Worm (Caenorhabditis elegans) whole organism, L3 larva: ENCODE data around the gene acl-9.

Experiments used
- R02D3.7 ChIP-seq: fragments of 150-350 bp; optimal IDR thresholded peaks from 2 replicates; lab custom pipeline; 2014; ENCODE audit warnings: missing biosample characterization, missing genetic modification characterization
- aly-2 ChIP-seq: fragments of 150-350 bp; optimal IDR thresholded peaks from 2 replicates; lab custom pipeline; 2014; ENCODE audit warnings: missing biosample characterization, missing genetic modification characterization
- ama-1 ChIP-seq: fragments of 150-350 bp; optimal IDR thresholded peaks from 2 replicates; lab custom pipeline; 2018
- ceh-16 ChIP-seq: sonication (generic microtip); optimal IDR thresholded peaks from 2 replicates; lab custom pipeline; 2017; ENCODE audit warnings: missing biosample characterization, missing genetic modification characterization
- ceh-28 ChIP-seq: fragments of 150-350 bp; optimal IDR thresholded peaks from 2 replicates; lab custom pipeline; 2014; ENCODE audit warnings: missing biosample characterization, missing genetic modification reagents, missing genetic modification characterization
- ceh-82 ChIP-seq: fragments of 150-350 bp; optimal IDR thresholded peaks from 2 replicates; lab custom pipeline; 2014; ENCODE audit warnings: missing biosample characterization, missing genetic modification characterization
- ceh-9 ChIP-seq: sonication (generic microtip); optimal IDR thresholded peaks from 2 replicates; lab custom pipeline; 2018; ENCODE audit warnings: missing biosample characterization, missing genetic modification characterization
- daf-12 ChIP-seq: fragments of 150-350 bp; optimal IDR thresholded peaks from 2 replicates; lab custom pipeline; 2014; ENCODE audit warnings: missing biosample characterization, missing genetic modification reagents, missing genetic modification characterization
- egl-27 ChIP-seq: sonication (generic microtip); optimal IDR thresholded peaks from 4 replicates; lab custom pipeline; 2017; ENCODE audit warnings: missing biosample characterization, missing genetic modification reagents, missing genetic modification characterization
- elt-1 ChIP-seq: fragments of 150-350 bp; optimal IDR thresholded peaks from 2 replicates; lab custom pipeline; 2014; ENCODE audit warnings: missing biosample characterization, missing genetic modification characterization
- elt-2 ChIP-seq: sonication (generic microtip); optimal IDR thresholded peaks from 2 replicates; lab custom pipeline; 2016; ENCODE audit warnings: missing genetic modification reagents, mild to moderate bottlenecking, missing genetic modification characterization, missing compliant biosample characterization
- fkh-10 ChIP-seq: sonication (generic microtip); optimal IDR thresholded peaks from 2 replicates; lab custom pipeline; 2017; ENCODE audit warnings: missing biosample characterization, missing genetic modification reagents, missing genetic modification characterization
- hmg-11 ChIP-seq: sonication (generic microtip); optimal IDR thresholded peaks from 2 replicates; lab custom pipeline; 2016; ENCODE audit warnings: missing genetic modification characterization, missing compliant biosample characterization
- jun-1 ChIP-seq: fragments of 150-350 bp; optimal IDR thresholded peaks from 2 replicates; lab custom pipeline; 2014; ENCODE audit warnings: missing biosample characterization, missing genetic modification reagents, missing genetic modification characterization
- lin-39 ChIP-seq: fragments of 150-350 bp; optimal IDR thresholded peaks from 2 replicates; lab custom pipeline; 2018; ENCODE audit warnings: missing biosample characterization, missing genetic modification reagents, missing genetic modification characterization
- lsy-12 ChIP-seq: sonication (generic microtip); optimal IDR thresholded peaks from 2 replicates; lab custom pipeline; 2016; ENCODE audit warnings: mild to moderate bottlenecking, missing genetic modification characterization, missing compliant biosample characterization
- nfya-1 ChIP-seq: sonication (generic microtip); optimal IDR thresholded peaks from 2 replicates; lab custom pipeline; 2017; ENCODE audit warnings: missing genetic modification characterization, mild to moderate bottlenecking, missing compliant biosample characterization, antibody characterized with exemption, moderate library complexity; ENCODE audit not compliant: insufficient read depth
- nhr-11 ChIP-seq: fragments of 150-350 bp; optimal IDR thresholded peaks from 2 replicates; lab custom pipeline; 2014; ENCODE audit warnings: missing biosample characterization, missing genetic modification characterization
- nhr-12 ChIP-seq: fragments of 150-350 bp; optimal IDR thresholded peaks from 2 replicates; lab custom pipeline; 2014; ENCODE audit warnings: missing biosample characterization, missing genetic modification characterization
- nhr-25 ChIP-seq: sonication (generic microtip); optimal IDR thresholded peaks from 2 replicates; lab custom pipeline; 2017; ENCODE audit warnings: missing biosample characterization, missing genetic modification characterization
- nhr-76 ChIP-seq: fragments of 150-350 bp; sonication (generic microtip); optimal IDR thresholded peaks from 5 replicates; lab custom pipeline; 2014; ENCODE audit warnings: missing biosample characterization, missing genetic modification characterization
- nhr-77 ChIP-seq: fragments of 150-350 bp; optimal IDR thresholded peaks from 2 replicates; lab custom pipeline; 2014; ENCODE audit warnings: missing biosample characterization, missing genetic modification characterization
- pha-4 ChIP-seq: fragments of 150-350 bp; optimal IDR thresholded peaks from 2 replicates; lab custom pipeline; 2014; ENCODE audit warnings: missing biosample characterization, missing genetic modification reagents, missing genetic modification characterization
- pqm-1 ChIP-seq: fragments of 150-350 bp; optimal IDR thresholded peaks from 2 replicates; lab custom pipeline; 2017; ENCODE audit warnings: missing biosample characterization, missing genetic modification characterization, inconsistent platforms
- sea-2 ChIP-seq: fragments of 150-350 bp; sonication (generic microtip); optimal IDR thresholded peaks from 4 replicates; lab custom pipeline; 2014; ENCODE audit warnings: missing biosample characterization, missing genetic modification reagents, missing genetic modification characterization
- skn-1 ChIP-seq: fragments of 150-350 bp; optimal IDR thresholded peaks from 2 replicates; lab custom pipeline; 2014; ENCODE audit warnings: missing biosample characterization, missing genetic modification characterization
- tbx-2 ChIP-seq: sonication (generic microtip); optimal IDR thresholded peaks from 2 replicates; lab custom pipeline; 2016; ENCODE audit warnings: mild to moderate bottlenecking, missing genetic modification characterization, missing compliant biosample characterization
- unc-62 ChIP-seq: fragments of 150-350 bp; sonication (generic microtip); optimal IDR thresholded peaks from 4 replicates; lab custom pipeline; 2014; ENCODE audit warnings: missing biosample characterization, missing genetic modification reagents, missing genetic modification characterization
- ztf-11 ChIP-seq: fragments of 150-350 bp; optimal IDR thresholded peaks from 2 replicates; lab custom pipeline; 2014; ENCODE audit warnings: missing biosample characterization, missing genetic modification characterization
- ztf-4 ChIP-seq: fragments of 150-350 bp; optimal IDR thresholded peaks from 2 replicates; lab custom pipeline; 2014; ENCODE audit warnings: missing biosample characterization, missing genetic modification characterization

Gene acl-9

DNA sequence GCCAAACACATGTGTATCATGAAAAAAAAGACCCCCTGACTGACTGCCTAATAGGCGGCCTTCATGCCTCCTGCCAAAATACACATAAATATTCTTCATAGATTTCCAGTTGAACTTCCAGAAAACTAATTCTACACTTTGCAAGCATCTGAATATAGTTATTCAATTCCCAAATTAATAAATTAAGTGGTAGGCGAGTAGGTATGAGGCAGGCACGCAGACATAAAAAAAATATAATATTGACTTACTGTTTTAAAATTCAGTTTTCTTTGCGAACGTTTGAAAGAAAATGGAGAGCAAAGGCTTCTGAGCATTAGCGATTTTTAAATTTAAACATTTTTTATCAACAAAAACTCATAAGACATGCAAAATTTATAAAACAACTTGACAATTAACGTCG, 34.9 kb downstream of the acl-9 start:
- TF ChIP-seq nhr-77 (no peak), nhr-76 (tag; lab: Kevin White, UChicago) (no peak), ceh-82 (tag; lab: Kevin White, UChicago) (no peak), unc-62 (GFP tag; lab: Kevin White, UChicago) (no peak), jun-1 (tag; lab: Kevin White, UChicago) (peak; percentile 45), fkh-10 (GFP tag; lab: Kevin White, UChicago) (no peak), ama-1 (lab: Kevin White, UChicago) (no peak), ceh-16 (tag; lab: Kevin White, UChicago) (no peak), tbx-2 (tag; lab: Kevin White, UChicago) (no peak), daf-12 (tag; lab: Kevin White, UChicago) (no peak), aly-2 (tag; lab: Kevin White, UChicago) (no peak), elt-2 (tag; lab: Kevin White, UChicago) (peak; percentile 27), ceh-28 (tag; lab: Kevin White, UChicago) (peak; percentile 8), lin-39 (tag; lab: Kevin White, UChicago) (no peak)

DNA sequence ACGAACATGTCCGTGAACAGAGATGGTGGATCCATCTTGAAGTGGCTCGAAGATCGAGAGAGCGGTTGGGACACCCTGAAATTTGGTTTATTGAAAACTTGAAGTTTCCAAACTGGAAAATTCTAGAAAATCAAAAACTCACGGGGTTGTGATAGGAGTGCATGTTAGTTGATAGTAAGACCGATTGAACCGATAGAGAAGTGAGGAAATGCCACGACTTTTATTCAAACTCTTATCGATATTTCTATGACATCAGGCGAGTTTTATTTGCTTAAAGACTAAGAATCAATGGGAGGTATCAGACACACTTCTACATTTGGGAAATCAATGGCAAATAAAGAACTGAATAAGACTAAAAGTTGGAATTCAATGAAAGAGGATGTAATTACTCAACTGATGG, 35.8 kb downstream of the acl-9 start, which contains the start of gene lec-10:
Gene lec-10 (minus strand): TSS at position 272 of the 400 bp plus-strand sequence.
- TF ChIP-seq hmg-11 (tag; lab: Kevin White, UChicago) (no peak), jun-1 (tag; lab: Kevin White, UChicago) (peak; percentile 26), pqm-1 (tag; lab: Kevin White, UChicago) (peak; percentile 89), elt-2 (tag; lab: Kevin White, UChicago) (peak; percentile 95), pha-4 (tag; lab: Kevin White, UChicago) (peak; percentile 59)

DNA sequence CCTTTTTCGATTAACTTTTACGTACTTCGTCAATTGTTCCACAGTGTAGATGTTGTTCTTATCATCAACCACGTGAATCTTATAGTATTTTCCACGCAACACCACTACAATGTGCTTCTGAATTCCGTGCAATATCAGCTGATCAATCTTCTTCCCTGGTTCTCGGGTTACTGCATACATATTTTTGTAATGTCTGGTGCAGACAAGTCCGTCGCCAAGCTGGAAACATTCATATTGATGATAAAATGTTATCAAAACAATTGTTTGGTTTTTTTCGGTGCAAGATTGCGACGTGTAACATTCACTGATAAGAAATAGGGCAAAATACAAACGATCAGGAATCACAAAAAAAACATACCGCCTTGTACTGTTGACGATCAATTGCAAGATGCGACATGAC, 39.5 kb downstream of the acl-9 start:
- TF ChIP-seq skn-1 (tag; lab: Kevin White, UChicago) = peak; percentile 7
- peak; percentile 87 for TF ChIP-seq elt-2 (tag; lab: Kevin White, UChicago)
- no peak for TF ChIP-seq sea-2 (GFP tag; lab: Kevin White, UChicago)
- TF ChIP-seq pqm-1 (tag; lab: Kevin White, UChicago) = peak; percentile 33

DNA sequence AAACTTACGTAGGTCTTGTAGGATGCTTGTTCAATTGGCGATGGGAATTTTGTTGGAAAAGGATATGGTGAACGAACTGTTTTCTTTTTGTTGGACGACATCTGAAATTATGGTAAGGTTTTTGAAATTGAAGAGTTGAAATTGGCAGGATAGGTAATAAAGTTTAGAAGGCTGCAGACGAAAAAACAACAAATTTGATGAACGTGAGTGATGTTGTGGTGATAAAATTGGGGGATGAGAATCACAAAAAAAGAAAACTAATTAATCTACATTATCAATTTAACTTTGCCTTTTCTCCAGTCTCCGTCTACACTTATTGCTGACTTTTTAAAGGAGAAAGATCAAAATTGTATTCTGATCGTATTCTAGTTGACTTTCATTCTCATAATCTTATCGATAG, 40.8 kb downstream of the acl-9 start, which contains the start of gene cpt-6:
Gene cpt-6 (minus strand): TSS at position 101 of the 400 bp plus-strand sequence.
- TF ChIP-seq nhr-77 = no peak
- TF ChIP-seq nhr-25 = no peak
- no peak for TF ChIP-seq lsy-12 (tag; lab: Kevin White, UChicago)
- no peak for TF ChIP-seq nhr-12 (tag; lab: Kevin White, UChicago)
- no peak for TF ChIP-seq aly-2 (tag; lab: Kevin White, UChicago)
- TF ChIP-seq nhr-11 (tag; lab: Kevin White, UChicago) = no peak
- TF ChIP-seq ceh-9 (tag; lab: Kevin White, UChicago) = no peak

DNA sequence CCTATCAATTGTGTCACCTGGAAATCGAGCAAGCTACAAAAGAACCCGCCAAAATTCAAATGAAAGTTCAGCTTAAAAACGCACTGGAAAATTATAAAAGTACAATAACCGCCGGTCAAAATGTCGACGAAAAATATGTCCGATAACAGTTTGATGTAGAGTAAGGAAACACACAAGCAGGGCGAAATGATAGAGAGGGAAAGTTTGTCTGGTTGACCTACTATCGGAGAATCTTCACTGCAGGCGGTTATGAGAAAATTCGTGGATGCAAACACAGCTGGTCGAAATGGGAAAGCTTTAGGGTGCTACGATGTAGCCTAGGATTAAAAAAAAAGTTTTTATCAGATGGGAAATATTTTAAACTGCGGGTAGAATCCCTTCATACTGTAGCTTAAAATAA, 42.3 kb downstream of the acl-9 start:
- no peak for TF ChIP-seq lin-39 (tag; lab: Kevin White, UChicago)

DNA sequence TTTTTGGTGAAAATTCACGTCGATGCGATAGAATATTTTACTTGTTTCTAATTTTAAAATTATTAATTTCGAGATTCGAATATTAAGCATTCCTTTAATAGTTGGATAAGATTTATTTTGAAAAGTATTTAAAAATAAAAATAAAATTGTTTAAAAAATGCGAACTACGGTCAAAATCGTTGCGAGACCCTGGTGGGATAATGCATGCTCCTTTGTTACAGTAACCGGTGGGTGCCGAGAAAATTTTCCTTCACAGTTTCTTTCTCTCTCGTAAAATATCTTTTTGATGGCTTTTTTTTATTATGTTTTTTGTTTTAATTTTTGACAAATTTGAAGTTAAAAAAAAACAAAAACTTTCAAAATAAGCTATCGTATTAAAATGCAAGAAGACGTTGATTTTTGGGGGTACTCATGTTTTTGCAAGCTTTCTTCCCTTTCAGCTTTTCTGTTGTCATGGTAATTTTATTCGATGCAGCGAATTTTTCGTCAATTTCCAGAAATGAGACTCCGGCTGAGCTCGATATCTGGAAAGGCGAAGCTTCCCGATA, 43.7 kb downstream of the acl-9 start, which contains the start of gene dgtr-1:
Gene dgtr-1 (plus strand): TSS at position 498 of the 548 bp plus-strand sequence.
- no peak for TF ChIP-seq ztf-4
- TF ChIP-seq R02D3.7 (tag; lab: Kevin White, UChicago) = no peak
- no peak for TF ChIP-seq nhr-76 (tag; lab: Kevin White, UChicago)
- no peak for TF ChIP-seq hmg-11 (tag; lab: Kevin White, UChicago)
- TF ChIP-seq ztf-11 (tag; lab: Kevin White, UChicago) = no peak
- TF ChIP-seq tbx-2 (tag; lab: Kevin White, UChicago) = no peak
- no peak for TF ChIP-seq egl-27 (tag; lab: Kevin White, UChicago)
- no peak for TF ChIP-seq skn-1 (tag; lab: Kevin White, UChicago)
- no peak for TF ChIP-seq aly-2 (tag; lab: Kevin White, UChicago)
- TF ChIP-seq fkh-10 (GFP tag; lab: Kevin White, UChicago) = no peak
- no peak for TF ChIP-seq pqm-1 (tag; lab: Kevin White, UChicago)

DNA sequence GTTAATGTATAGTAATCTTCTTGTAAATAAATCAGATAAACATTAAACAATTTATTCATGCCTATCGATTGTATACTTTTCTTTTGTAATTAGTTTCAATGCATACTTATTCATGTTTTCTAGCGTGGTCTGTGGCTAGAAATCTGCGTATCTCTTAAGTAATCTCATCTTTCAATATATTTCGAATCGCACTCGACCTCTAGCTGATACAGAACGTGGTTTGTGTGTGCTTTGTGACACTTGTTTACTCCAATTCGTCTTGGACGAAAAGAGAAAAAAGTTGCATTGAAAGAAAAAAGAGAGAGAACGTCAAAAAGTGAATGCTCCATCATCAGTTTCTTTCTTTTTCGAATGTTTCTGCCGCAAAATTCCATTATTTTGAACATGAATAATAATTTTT, 45.4 kb downstream of the acl-9 start:
- TF ChIP-seq nfya-1 (tag; lab: Kevin White, UChicago) (no peak), elt-1 (peak; percentile 47), nhr-77 (no peak), nhr-11 (tag; lab: Kevin White, UChicago) (no peak)
